Worm (Caenorhabditis elegans) whole organism, midembryonic: ENCODE measurements around the gene let-711.
A peak's percentile ranks its signal among the peaks of the same experiment; 100 is the strongest.
"Not testable (repeated sequence)": the region's sequence is repeated elsewhere in the genome, so short reads cannot be mapped to it uniquely, and the experiment has no call there.

ENCODE experiments used
- flt-1 ChIP-seq: fragments of 200-800 bp; sonication (Bioruptor generic); IDR thresholded peaks from 2 replicates; pipeline ENCODE4 v1.3.6; 2022; ENCODE audit warnings: missing genetic modification characterization, missing compliant biosample characterization
- med-1 ChIP-seq: sonication (generic microtip); optimal IDR thresholded peaks from 2 replicates; lab custom pipeline; 2017; ENCODE audit warnings: missing genetic modification characterization, mild to moderate bottlenecking, missing compliant biosample characterization, antibody characterized with exemption, missing genetic modification reagents; ENCODE audit not compliant: insufficient read depth
- ref-1 ChIP-seq: fragments of 200-800 bp; sonication (Bioruptor generic); conservative IDR thresholded peaks from 2 replicates; pipeline ENCODE4 v1.3.6; 2022; ENCODE audit warnings: missing genetic modification reagents, missing genetic modification characterization, missing compliant biosample characterization
- ztf-23 ChIP-seq: fragments of 200-800 bp; sonication (Bioruptor generic); IDR thresholded peaks from 2 replicates; pipeline ENCODE4 v1.3.6; 2022; ENCODE audit warnings: missing genetic modification reagents, missing genetic modification characterization, missing compliant biosample characterization
- ztf-29 ChIP-seq: fragments of 200-800 bp; sonication (Bioruptor generic); IDR thresholded peaks from 2 replicates; pipeline ENCODE4 v1.3.6; 2022; ENCODE audit warnings: missing genetic modification reagents, missing genetic modification characterization, missing compliant biosample characterization

DNA sequence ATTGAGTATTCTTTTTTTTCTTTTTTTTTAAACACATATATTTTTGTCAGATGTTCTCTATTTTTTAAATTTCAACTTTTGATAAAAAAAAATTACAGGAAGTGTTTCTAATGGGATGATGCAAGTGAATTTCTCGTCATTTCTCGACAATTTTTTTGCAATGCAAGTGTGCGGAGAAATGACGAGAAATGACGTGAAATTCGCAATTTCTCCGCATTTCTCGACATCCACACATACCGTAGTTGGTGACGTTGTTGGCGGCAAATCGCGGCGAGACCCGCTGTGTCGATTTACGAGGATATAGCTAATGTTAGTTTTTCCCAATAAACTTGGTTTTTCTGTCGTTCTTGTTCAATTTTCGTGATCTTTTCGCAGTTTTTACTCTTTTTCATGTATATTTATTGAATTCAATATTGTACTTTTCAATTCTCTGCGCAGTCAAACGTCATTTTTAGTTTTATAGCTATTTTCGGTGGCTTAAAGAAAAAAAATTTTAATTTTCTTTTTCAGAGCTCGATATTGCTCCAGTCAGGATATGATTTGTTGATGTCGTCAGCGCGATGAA, 35.6 kb downstream of the let-711 start, which contains the start of gene F31E3.6:
- peak; percentile 30; the same call in 1 of the 2 replicates for TF ChIP-seq flt-1
- not testable (repeated sequence) for TF ChIP-seq ref-1, ztf-23, med-1, ztf-29
